Worm (Caenorhabditis elegans) whole organism, L2 larva: ENCODE results near the gene nhr-101.

Source experiments
- ZK546.5 ChIP-seq: sonication (generic microtip); optimal IDR thresholded peaks from 2 replicates; lab custom pipeline; 2017; ENCODE audit warnings: missing biosample characterization, missing genetic modification characterization
- aly-2 ChIP-seq: fragments of 150-350 bp; optimal IDR thresholded peaks from 2 replicates; lab custom pipeline; 2014; ENCODE audit warnings: missing biosample characterization, missing genetic modification characterization
- blmp-1 ChIP-seq: sonication (generic microtip); optimal IDR thresholded peaks from 2 replicates; lab custom pipeline; 2017; ENCODE audit warnings: missing genetic modification characterization, mild to moderate bottlenecking, missing compliant biosample characterization, antibody characterized with exemption, moderate library complexity; ENCODE audit not compliant: insufficient read depth
- gmeb-1 ChIP-seq: fragments of 150-350 bp; optimal IDR thresholded peaks from 2 replicates; lab custom pipeline; 2014; ENCODE audit warnings: missing biosample characterization, missing genetic modification characterization
- nhr-23 ChIP-seq: fragments of 150-350 bp; optimal IDR thresholded peaks from 2 replicates; lab custom pipeline; 2014; ENCODE audit warnings: missing biosample characterization, missing genetic modification reagents, missing genetic modification characterization
- unc-62 ChIP-seq: fragments of 150-350 bp; optimal IDR thresholded peaks from 2 replicates; lab custom pipeline; 2014; ENCODE audit warnings: missing biosample characterization, missing genetic modification reagents, missing genetic modification characterization
- ztf-4 ChIP-seq: fragments of 150-350 bp; optimal IDR thresholded peaks from 2 replicates; lab custom pipeline; 2014; ENCODE audit warnings: missing biosample characterization, missing genetic modification characterization

DNA sequence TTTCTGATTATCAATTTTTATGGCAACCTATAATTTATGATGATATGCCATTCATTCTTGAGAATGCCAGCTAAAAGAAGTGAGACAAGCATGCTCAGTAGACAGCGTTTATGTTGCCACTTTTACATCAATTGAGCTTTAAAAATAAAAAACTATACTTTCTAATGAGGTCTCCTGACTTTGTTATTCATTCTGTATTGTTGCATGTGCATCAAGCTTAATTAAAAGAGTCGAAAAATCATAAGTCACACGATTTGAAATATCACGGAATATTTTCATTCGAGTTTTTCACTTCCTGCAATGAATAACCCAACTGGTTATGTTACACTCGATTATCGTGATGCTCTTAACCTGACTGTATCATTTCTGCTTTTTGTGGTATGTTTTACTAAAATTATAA is 7.6 kb upstream of the nhr-101 start, which contains the start of gene srx-86:
- TF ChIP-seq ztf-4 (no peak), gmeb-1 (no peak), ZK546.5 (tag; lab: Kevin White, UChicago) (no peak), aly-2 (tag; lab: Kevin White, UChicago) (no peak), blmp-1 (tag; lab: Kevin White, UChicago) (no peak), nhr-23 (tag; lab: Kevin White, UChicago) (no peak), unc-62 (GFP tag; lab: Kevin White, UChicago) (no peak)
